Fruit fly (Drosophila melanogaster): ENCODE results near the gene PGAP1.

PGAP1 gene

DNA sequence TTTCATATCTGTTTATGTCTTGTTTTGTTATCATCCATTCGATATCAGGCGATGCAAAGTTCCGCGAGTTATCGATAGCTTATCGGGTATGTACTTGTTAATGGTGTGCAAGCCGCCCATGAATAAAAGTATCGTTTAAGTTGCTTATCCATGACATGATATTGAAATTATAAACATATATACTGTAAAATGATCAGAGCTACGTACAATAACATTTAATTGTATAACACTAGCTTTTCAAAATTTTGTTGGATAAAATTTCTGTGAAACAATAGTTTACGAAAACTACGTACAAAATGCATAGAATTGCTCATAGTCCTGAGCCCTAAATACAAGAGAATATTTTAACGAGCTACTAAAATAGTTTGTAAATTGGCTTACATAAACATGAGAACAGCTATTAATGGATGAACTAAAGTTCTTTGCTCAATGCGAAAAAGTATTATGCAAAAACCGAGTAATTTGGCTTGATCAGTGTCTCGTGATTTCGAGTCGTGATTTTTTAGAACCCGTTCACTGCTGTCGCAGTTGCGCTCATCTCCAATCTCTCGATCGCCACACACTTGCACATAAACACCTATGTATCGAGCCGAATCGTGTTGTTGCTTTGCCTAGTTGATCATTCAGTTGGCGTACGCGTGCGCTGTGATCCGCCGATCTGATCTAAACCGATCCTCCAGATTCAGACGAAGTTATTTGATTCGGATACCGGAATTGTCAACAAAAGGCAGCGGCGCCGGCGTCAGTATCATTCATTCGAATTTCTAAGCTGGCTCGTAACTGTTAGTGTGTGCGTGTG lies at the start of gene PGAP1, which contains the start of gene cv:
Gene PGAP1, minus strand, starts transcription at position 57 of the 799 bp plus-strand sequence.
Gene cv, plus strand, starts transcription at position 586 of the 799 bp plus-strand sequence.
- TF ChIP-seq CTCF (optimal IDR thresholded peaks at IDR 0.05) (no peak), CG8478 (optimal IDR thresholded peaks at IDR 0.05) (no peak)

DNA sequence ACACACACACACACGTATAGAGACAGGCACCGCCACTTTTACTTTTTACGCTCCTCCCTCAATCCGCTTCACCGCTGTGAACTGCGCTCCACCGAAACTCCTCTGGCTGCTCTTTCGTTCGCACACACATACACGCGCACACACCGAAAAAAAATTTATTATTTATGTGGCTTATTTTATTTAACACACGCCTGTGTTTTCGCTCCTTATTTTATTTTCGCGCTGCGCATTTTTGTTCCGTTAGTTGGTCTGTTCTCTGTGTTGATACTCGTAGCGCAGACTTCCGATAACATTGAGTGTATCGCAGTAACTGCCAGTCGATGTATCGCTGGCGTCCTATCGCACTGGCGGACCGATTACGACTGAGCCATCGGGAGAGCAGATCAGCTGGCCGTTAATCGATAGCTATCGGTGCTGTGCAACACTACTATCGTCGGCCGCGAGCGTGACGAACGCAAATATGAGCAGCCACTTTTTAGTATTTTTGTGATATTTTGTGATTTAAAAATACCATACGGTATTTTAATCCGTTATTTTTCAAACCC lies 48.5 kb upstream of the PGAP1 start, which contains the start of gene Snx27:
Gene Snx27, minus strand, starts transcription at position 356 of the 545 bp plus-strand sequence.
- TF ChIP-seq CG8478 (optimal IDR thresholded peaks at IDR 0.05): no peak
- TF ChIP-seq CTCF (optimal IDR thresholded peaks at IDR 0.05): peak; percentile 29 to 45

dm6 chrX:5737157-5737556 lies 47.9 kb upstream of the PGAP1 start:
- TF ChIP-seq CTCF (optimal IDR thresholded peaks at IDR 0.05): no peak
- no peak for TF ChIP-seq CG8478 (optimal IDR thresholded peaks at IDR 0.05)

DNA sequence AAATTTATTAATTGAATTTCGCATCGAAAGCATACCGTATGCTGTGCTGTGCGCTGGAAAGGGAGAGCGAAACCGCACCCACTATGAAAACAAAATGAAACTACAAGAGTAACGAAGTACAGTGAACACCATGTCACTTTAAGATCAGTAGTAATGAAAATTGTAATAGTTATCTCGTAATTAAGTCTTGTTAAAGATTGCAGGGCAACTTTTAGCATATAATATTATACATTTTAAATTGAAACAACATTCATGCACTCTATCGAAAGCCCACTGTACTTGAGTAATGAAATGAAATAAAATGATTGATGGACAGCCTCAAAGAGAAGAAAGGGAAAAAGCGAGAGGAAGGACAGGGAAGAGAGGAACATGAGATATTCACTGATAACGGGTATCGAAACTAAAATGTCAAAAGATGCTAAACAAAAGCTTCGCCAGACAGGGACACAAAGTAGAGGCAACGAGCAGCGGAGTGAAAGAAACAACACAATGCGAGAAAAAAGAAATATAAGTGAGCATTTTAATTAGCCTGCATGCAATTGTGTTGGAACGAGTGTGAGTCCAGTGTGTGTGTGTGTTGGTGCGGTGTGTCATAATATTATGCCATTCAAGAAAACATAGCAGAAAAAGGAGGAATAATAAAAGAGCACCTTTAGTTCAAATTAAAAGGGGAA lies 46.1 kb upstream of the PGAP1 start:
- no peak for TF ChIP-seq CG8478 (optimal IDR thresholded peaks at IDR 0.05)

- no peak for TF ChIP-seq CTCF (optimal IDR thresholded peaks at IDR 0.05)
Measured at dm6 chrX:5732440-5732839, 43.2 kb upstream of the PGAP1 start, which contains the start of gene CG15773. CG15773 (plus strand) TSS chrX:5732740.

- TF ChIP-seq CG8478 (optimal IDR thresholded peaks at IDR 0.05) (no peak), CTCF (optimal IDR thresholded peaks at IDR 0.05) (no peak)
Measured at dm6 chrX:5724744-5725185, 35.5 kb upstream of the PGAP1 start.

- TF ChIP-seq CG8478 (optimal IDR thresholded peaks at IDR 0.05): no peak
- TF ChIP-seq CTCF (optimal IDR thresholded peaks at IDR 0.05): no peak
Measured at dm6 chrX:5724151-5724699, 35.0 kb upstream of the PGAP1 start.

dm6 chrX:5723577-5723976 lies 34.3 kb upstream of the PGAP1 start:
- TF ChIP-seq CTCF (optimal IDR thresholded peaks at IDR 0.05): no peak
- no peak for TF ChIP-seq CG8478 (optimal IDR thresholded peaks at IDR 0.05)

DNA sequence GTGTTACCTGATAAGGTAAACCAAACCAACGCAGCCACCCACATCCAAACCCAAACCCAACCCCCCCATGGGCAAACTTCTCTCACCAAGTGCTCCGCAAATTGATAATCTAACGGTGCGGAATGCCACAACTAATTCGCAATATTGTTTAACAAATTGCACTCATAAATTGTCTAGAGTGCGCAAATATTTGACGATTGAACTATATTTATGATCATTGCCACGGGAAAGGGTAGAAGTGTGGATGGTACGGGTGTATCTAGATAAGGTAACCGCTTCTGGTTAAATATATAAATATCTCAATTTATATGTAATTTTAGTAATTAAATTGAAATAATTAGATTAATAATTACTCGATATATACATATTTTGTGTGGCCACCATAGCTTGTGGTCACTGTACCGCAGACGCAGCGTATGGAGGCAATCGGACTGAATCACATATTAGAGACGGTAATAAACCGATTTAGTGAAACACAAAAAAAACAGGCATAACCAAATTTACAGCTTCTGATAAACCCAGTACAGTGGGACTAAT lies 29.3 kb upstream of the PGAP1 start:
- TF ChIP-seq CTCF (optimal IDR thresholded peaks at IDR 0.05) (no peak), CG8478 (optimal IDR thresholded peaks at IDR 0.05) (no peak)

DNA sequence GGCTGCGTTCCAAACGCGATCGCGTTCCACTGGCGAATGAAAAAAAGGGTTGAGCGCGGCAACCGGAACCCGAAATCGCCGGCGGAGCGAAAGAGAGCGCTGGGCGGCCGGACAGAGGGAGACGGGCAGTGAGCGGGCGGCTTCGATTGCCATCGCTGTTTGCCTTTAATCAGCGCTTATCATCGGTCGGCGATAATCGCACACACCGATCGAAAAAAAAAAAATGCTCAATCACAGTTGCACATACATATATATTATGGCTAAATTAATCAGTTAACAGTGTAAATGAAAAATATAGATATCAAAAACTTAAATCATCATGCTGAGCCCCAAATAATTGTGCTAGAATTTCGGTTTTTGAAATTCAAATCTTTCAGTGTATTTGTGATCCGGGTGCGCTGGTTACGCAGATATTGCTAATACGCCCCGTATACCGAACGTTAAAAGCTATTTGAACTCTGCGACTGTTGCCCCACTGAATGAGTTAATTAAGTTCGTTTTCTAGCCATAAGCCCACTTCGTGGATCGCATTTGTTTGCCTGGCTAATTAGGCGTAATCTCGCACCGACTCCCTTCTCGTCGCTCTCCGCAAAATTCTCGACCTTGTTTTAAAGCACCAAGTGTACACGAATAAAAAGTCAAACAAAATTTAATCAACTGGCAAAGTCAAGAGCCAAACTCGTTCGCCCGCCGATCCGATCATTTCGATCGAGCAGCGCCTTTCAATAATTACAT lies 28.6 kb upstream of the PGAP1 start, which contains the start of gene CG33080:
Gene CG33080, minus strand, starts transcription at position 38 of the 735 bp plus-strand sequence.
- TF ChIP-seq CTCF (optimal IDR thresholded peaks at IDR 0.05) (no peak), CG8478 (optimal IDR thresholded peaks at IDR 0.05) (no peak)

dm6 chrX:5715455-5716227 lies 26.4 kb upstream of the PGAP1 start:
- TF ChIP-seq CTCF (optimal IDR thresholded peaks at IDR 0.05): no peak
- TF ChIP-seq CG8478 (optimal IDR thresholded peaks at IDR 0.05): no peak

DNA sequence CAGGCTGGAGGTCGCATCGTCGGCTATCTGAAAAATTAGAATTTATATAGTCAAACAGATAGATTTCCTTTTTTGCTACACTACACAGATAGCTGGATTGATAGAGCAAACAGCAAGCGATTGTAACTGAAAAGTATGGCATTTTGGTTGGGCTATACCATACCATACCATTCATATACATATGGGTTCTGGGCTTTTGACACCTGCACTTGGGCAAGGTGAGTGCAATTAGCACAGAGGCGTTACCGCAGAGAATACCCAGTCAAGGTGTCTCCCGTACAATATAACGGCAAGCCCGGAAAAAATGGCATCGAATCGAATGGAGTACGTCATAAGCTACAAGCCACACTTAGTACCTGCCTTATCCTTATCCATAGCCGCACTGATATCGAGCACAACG lies 25.5 kb upstream of the PGAP1 start:
- TF ChIP-seq CTCF (optimal IDR thresholded peaks at IDR 0.05) (no peak), CG8478 (optimal IDR thresholded peaks at IDR 0.05) (no peak)

DNA sequence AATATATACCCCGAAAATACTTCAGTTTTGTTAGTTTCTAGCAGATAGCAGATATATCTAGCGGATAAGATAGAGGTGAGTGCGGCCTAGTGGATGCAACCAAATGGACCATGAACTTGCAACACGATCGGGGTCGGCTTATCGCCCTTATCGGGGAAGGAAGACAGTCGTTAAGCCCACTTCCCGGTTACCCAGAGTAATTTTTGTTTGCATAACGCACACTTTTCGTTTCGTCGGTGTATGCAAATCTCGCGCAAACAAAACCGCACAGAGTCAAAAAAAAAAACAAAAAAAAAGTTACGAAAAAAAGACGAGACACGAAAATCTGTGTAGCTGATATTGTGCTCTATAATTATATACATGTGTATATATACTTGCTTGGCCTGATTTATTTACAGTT lies 23.7 kb upstream of the PGAP1 start:
- no peak for TF ChIP-seq CTCF (optimal IDR thresholded peaks at IDR 0.05)
- TF ChIP-seq CG8478 (optimal IDR thresholded peaks at IDR 0.05): no peak

dm6 chrX:5705899-5706312 lies 16.6 kb upstream of the PGAP1 start:
- TF ChIP-seq CTCF (optimal IDR thresholded peaks at IDR 0.05): no peak
- no peak for TF ChIP-seq CG8478 (optimal IDR thresholded peaks at IDR 0.05)
